Worm (Caenorhabditis elegans): ENCODE results near the gene F56D5.9.

DNA sequence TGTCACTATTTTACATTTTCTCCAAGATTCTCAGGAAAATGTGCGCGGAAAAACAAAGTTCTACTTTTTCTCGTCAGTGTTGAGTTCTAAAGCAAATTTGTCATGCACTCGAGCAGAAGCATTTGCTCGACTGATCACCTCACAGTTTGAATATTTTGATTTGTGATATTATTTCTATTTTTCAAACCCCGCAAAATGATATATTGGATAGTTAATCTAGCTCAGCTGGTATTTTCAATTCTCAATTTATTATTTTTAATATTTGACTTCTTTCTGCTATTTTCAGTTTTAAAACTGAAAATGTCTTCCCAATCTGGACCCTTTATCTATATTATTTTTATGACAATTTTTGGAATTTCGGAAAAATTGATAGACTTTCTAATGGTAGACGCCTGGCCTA lies 787 bp upstream of the F56D5.9 start, which contains the start of gene srxa-2:
- TF ChIP-seq nhr-237 (tag; optimal IDR thresholded peaks at IDR 0.05) (no peak), elt-1 (tag; optimal IDR thresholded peaks at IDR 0.05; ENCODE audit: borderline replicate concordance, insufficient read depth) (no peak), nhr-12 (tag; optimal IDR thresholded peaks at IDR 0.05) (no peak), pha-4 (tag; optimal IDR thresholded peaks at IDR 0.05) (no peak), unc-62 (GFP tag; optimal IDR thresholded peaks at IDR 0.05) (no peak), blmp-1 (tag; optimal IDR thresholded peaks at IDR 0.05) (no peak), elt-3 (tag; optimal IDR thresholded peaks at IDR 0.05) (no peak), snpc-4 (tag; optimal IDR thresholded peaks at IDR 0.05) (no peak), lin-13 (tag; optimal IDR thresholded peaks at IDR 0.05) (no peak), mep-1 (tag; optimal IDR thresholded peaks at IDR 0.05) (no peak), ztf-11 (tag; optimal IDR thresholded peaks at IDR 0.05) (no peak), ceh-43 (GFP tag; optimal IDR thresholded peaks at IDR 0.05) (no peak), hlh-1 (tag; optimal IDR thresholded peaks at IDR 0.05) (no peak)
